Worm (Caenorhabditis elegans): Measurements from ENCODE around the gene C02F5.3.

Gene C02F5.3

ce11 chrIII:8279567-8279966 is 33.9 kb downstream of the C02F5.3 start:
- no peak for TF ChIP-seq lsy-2 (tag; optimal IDR thresholded peaks at IDR 0.05)
- peak; percentile 75 for TF ChIP-seq nhr-2 (tag; optimal IDR thresholded peaks at IDR 0.05)
- TF ChIP-seq elt-1 (tag; optimal IDR thresholded peaks at IDR 0.05; ENCODE audit: borderline replicate concordance, insufficient read depth), result peak; percentile 96
- TF ChIP-seq hlh-1 (tag; optimal IDR thresholded peaks at IDR 0.05), result no peak
- peak; percentile 74 for TF ChIP-seq ces-1 (GFP tag; optimal IDR thresholded peaks at IDR 0.05)
- no peak for TF ChIP-seq unc-39 (tag; optimal IDR thresholded peaks at IDR 0.05)
- no peak for TF ChIP-seq elt-3 (tag; optimal IDR thresholded peaks at IDR 0.05)
- no peak for TF ChIP-seq blmp-1 (tag; optimal IDR thresholded peaks at IDR 0.05)
- no peak for TF ChIP-seq ceh-83 (GFP tag; optimal IDR thresholded peaks at IDR 0.05)

ce11 chrIII:8280352-8280751 is 34.7 kb downstream of the C02F5.3 start:
- no peak for TF ChIP-seq M03D4.4 (tag; optimal IDR thresholded peaks at IDR 0.05)
- TF ChIP-seq pha-4 (tag; optimal IDR thresholded peaks at IDR 0.05), result no peak
- TF ChIP-seq nhr-12 (tag; optimal IDR thresholded peaks at IDR 0.05), result no peak
- TF ChIP-seq unc-39 (tag; optimal IDR thresholded peaks at IDR 0.05), result no peak
- TF ChIP-seq sem-2 (GFP tag; optimal IDR thresholded peaks at IDR 0.05), result no peak
- no peak for TF ChIP-seq tbx-8 (GFP tag; optimal IDR thresholded peaks at IDR 0.05)
- no peak for TF ChIP-seq blmp-1 (tag; optimal IDR thresholded peaks at IDR 0.05)
- no peak for TF ChIP-seq cnd-1 (tag; optimal IDR thresholded peaks at IDR 0.05)
- TF ChIP-seq nhr-76 (tag; optimal IDR thresholded peaks at IDR 0.05), result no peak
- no peak for TF ChIP-seq elt-1 (tag; optimal IDR thresholded peaks at IDR 0.05; ENCODE audit: borderline replicate concordance, insufficient read depth)
- no peak for TF ChIP-seq ces-1 (GFP tag; optimal IDR thresholded peaks at IDR 0.05)
- TF ChIP-seq ham-2 (GFP tag; optimal IDR thresholded peaks at IDR 0.05), result no peak
- TF ChIP-seq flh-1 (GFP tag; optimal IDR thresholded peaks at IDR 0.05), result no peak

ce11 chrIII:8281310-8281709 is 35.6 kb downstream of the C02F5.3 start:
- TF ChIP-seq unc-39 (tag; optimal IDR thresholded peaks at IDR 0.05) (no peak), nhr-2 (tag; optimal IDR thresholded peaks at IDR 0.05) (peak; percentile 4)

ce11 chrIII:8283525-8283924 is 37.8 kb downstream of the C02F5.3 start:
- TF ChIP-seq elt-1 (tag; optimal IDR thresholded peaks at IDR 0.05; ENCODE audit: borderline replicate concordance, insufficient read depth) (no peak), nhr-2 (tag; optimal IDR thresholded peaks at IDR 0.05) (peak; percentile 21), mab-5 (tag; optimal IDR thresholded peaks at IDR 0.05) (no peak), nhr-76 (tag; optimal IDR thresholded peaks at IDR 0.05) (no peak), hlh-1 (tag; optimal IDR thresholded peaks at IDR 0.05) (peak; percentile 5), sem-2 (GFP tag; optimal IDR thresholded peaks at IDR 0.05) (no peak), zip-8 (tag; optimal IDR thresholded peaks at IDR 0.05) (peak; percentile 35)

- TF ChIP-seq ces-1 (GFP tag; optimal IDR thresholded peaks at IDR 0.05) (peak; percentile 23), cnd-1 (tag; optimal IDR thresholded peaks at IDR 0.05) (no peak)
These were observed 40.3 kb downstream of the C02F5.3 start for ce11 chrIII:8286003-8286402.

ce11 chrIII:8286824-8287223 is 41.1 kb downstream of the C02F5.3 start:
- no peak for TF ChIP-seq zip-8 (tag; optimal IDR thresholded peaks at IDR 0.05)
- peak; percentile 91 for TF ChIP-seq hlh-1 (tag; optimal IDR thresholded peaks at IDR 0.05)
- no peak for TF ChIP-seq ztf-11 (tag; optimal IDR thresholded peaks at IDR 0.05)
- TF ChIP-seq ceh-39 (tag; optimal IDR thresholded peaks at IDR 0.05), result no peak
- no peak for TF ChIP-seq ceh-83 (GFP tag; optimal IDR thresholded peaks at IDR 0.05)
- TF ChIP-seq ham-2 (GFP tag; optimal IDR thresholded peaks at IDR 0.05), result no peak
- no peak for TF ChIP-seq pha-4 (tag; optimal IDR thresholded peaks at IDR 0.05)
- no peak for TF ChIP-seq drap-1 (GFP tag; optimal IDR thresholded peaks at IDR 0.05)

- TF ChIP-seq sptf-1 (tag; optimal IDR thresholded peaks at IDR 0.05) (peak; percentile 27), unc-120 (tag; optimal IDR thresholded peaks at IDR 0.05; ENCODE audit: poor library complexity, severe bottlenecking) (peak; percentile 66), ceh-83 (GFP tag; optimal IDR thresholded peaks at IDR 0.05) (no peak)
These were observed 41.8 kb downstream of the C02F5.3 start for ce11 chrIII:8287519-8287918.

- TF ChIP-seq ces-1 (GFP tag; optimal IDR thresholded peaks at IDR 0.05) (peak; percentile 95), elt-1 (tag; optimal IDR thresholded peaks at IDR 0.05; ENCODE audit: borderline replicate concordance, insufficient read depth) (peak; percentile 43), zip-8 (tag; optimal IDR thresholded peaks at IDR 0.05) (no peak)
These were observed 43.5 kb downstream of the C02F5.3 start for ce11 chrIII:8289181-8289580.
